Fruit fly (Drosophila melanogaster) whole organism, embryonic: ENCODE results near the gene CG10031.

Experiments used
- CG10543 ChIP-seq: fragments of 200-800 bp; sonication (Bioruptor generic); optimal IDR thresholded peaks from 3 replicates; lab custom pipeline; 2017; ENCODE audit warnings: missing biosample characterization, mild to moderate bottlenecking, missing genetic modification characterization, moderate library complexity
- CG11456 ChIP-seq: fragments of 200-800 bp; sonication (Bioruptor generic); IDR thresholded peaks from 3 replicates; pipeline ENCODE4 v1.3.6; 2022; ENCODE audit warnings: missing biosample characterization, missing genetic modification characterization
- CG13123 ChIP-seq: fragments of 200-800 bp; sonication (Bioruptor generic); optimal IDR thresholded peaks from 2 replicates; lab custom pipeline; 2016; ENCODE audit warnings: missing biosample characterization, missing genetic modification characterization
- CG14050 ChIP-seq: fragments of 200-800 bp; sonication (Bioruptor generic); IDR thresholded peaks from 3 replicates; pipeline ENCODE4 v1.3.6; 2022; ENCODE audit warnings: missing biosample characterization, missing genetic modification characterization
- CG15696 ChIP-seq: fragments of 200-800 bp; sonication (Bioruptor generic); optimal IDR thresholded peaks from 2 replicates; lab custom pipeline; 2019; ENCODE audit warnings: missing biosample characterization, mild to moderate bottlenecking, missing genetic modification characterization, moderate library complexity
- CG17359 ChIP-seq: fragments of 200-800 bp; sonication (Bioruptor generic); optimal IDR thresholded peaks from 3 replicates; lab custom pipeline; 2018; ENCODE audit warnings: missing biosample characterization, mild to moderate bottlenecking, missing genetic modification characterization, moderate library complexity
- CG30020 ChIP-seq: fragments of 200-800 bp; optimal IDR thresholded peaks from 2 replicates; lab custom pipeline; 2019; ENCODE audit warnings: missing biosample characterization, mild to moderate bottlenecking, missing genetic modification characterization, moderate library complexity
- CG33213 ChIP-seq: fragments of 200-800 bp; sonication (Bioruptor generic); optimal IDR thresholded peaks from 3 replicates; lab custom pipeline; 2016; ENCODE audit warnings: missing biosample characterization, missing genetic modification characterization
- CG34224 ChIP-seq: fragments of 200-800 bp; sonication (Bioruptor generic); IDR thresholded peaks from 3 replicates; pipeline ENCODE4 v1.3.6; 2022; ENCODE audit warnings: missing biosample characterization, missing genetic modification characterization; ENCODE audit not compliant: partially characterized antibody
- CG34376 ChIP-seq: fragments of 200-800 bp; sonication (Bioruptor generic); optimal IDR thresholded peaks from 2 replicates; lab custom pipeline; 2018; ENCODE audit warnings: missing biosample characterization, mild to moderate bottlenecking, missing genetic modification characterization
- CG42726 ChIP-seq: fragments of 200-800 bp; sonication (Bioruptor generic); IDR thresholded peaks from 2 replicates; pipeline ENCODE4 v1.3.6; 2022; ENCODE audit warnings: missing biosample characterization, missing genetic modification characterization; ENCODE audit not compliant: partially characterized antibody
- CG4404 ChIP-seq: fragments of 200-800 bp; sonication (Bioruptor generic); IDR thresholded peaks from 2 replicates; pipeline ENCODE4 v1.3.6; 2022; ENCODE audit warnings: missing biosample characterization, missing genetic modification characterization
- CG7357 ChIP-seq: fragments of 200-800 bp; sonication (Bioruptor generic); IDR thresholded peaks from 3 replicates; pipeline ENCODE4 v1.3.6; 2022; ENCODE audit warnings: missing biosample characterization, missing genetic modification characterization
- CG8478 ChIP-seq: fragments of >200 bp; optimal IDR thresholded peaks from 2 replicates; lab custom pipeline; 2018
- CG8765 ChIP-seq: fragments of 200-800 bp; sonication (Bioruptor generic); IDR thresholded peaks from 2 replicates; pipeline ENCODE4 v1.3.6; 2022; ENCODE audit warnings: missing biosample characterization, missing genetic modification characterization
- CG9876 ChIP-seq: fragments of 200-800 bp; sonication (Bioruptor generic); optimal IDR thresholded peaks from 2 replicates; lab custom pipeline; 2016; ENCODE audit warnings: missing biosample characterization, missing genetic modification characterization
- D19B ChIP-seq: fragments of 200-800 bp; sonication (Bioruptor generic); optimal IDR thresholded peaks from 2 replicates; lab custom pipeline; 2017; ENCODE audit warnings: missing biosample characterization, mild to moderate bottlenecking, missing genetic modification characterization
- Ets65A ChIP-seq: fragments of 200-800 bp; sonication (Bioruptor generic); peaks from one replicate; lab custom pipeline; 2016; ENCODE audit warnings: missing biosample characterization, missing genetic modification characterization
- HmgD ChIP-seq: fragments of 200-800 bp; sonication (Bioruptor generic); optimal IDR thresholded peaks from 3 replicates; lab custom pipeline; 2016; ENCODE audit warnings: missing biosample characterization, missing genetic modification characterization
- Hsf ChIP-seq: fragments of 200-800 bp; sonication (Bioruptor generic); optimal IDR thresholded peaks from 3 replicates; lab custom pipeline; 2016; ENCODE audit warnings: missing biosample characterization, missing genetic modification characterization
- Mrtf ChIP-seq: fragments of 200-800 bp; sonication (Bioruptor generic); IDR thresholded peaks from 3 replicates; pipeline ENCODE4 v1.3.6; 2022; ENCODE audit warnings: missing biosample characterization, missing genetic modification characterization
- Pdp1 ChIP-seq, 2 experiments: fragments of 200-800 bp; sonication (Bioruptor generic); optimal IDR thresholded peaks; 3 replicates each; lab custom pipeline; 2016; ENCODE audit warnings: missing biosample characterization in 2 of 2, missing genetic modification characterization in 2 of 2, mild to moderate bottlenecking in 1 of 2, moderate library complexity in 1 of 2
- Poxn ChIP-seq: fragments of 200-800 bp; sonication (Bioruptor generic); IDR thresholded peaks from 2 replicates; pipeline ENCODE4 v1.3.6; 2022; ENCODE audit warnings: missing biosample characterization, missing genetic modification characterization
- az2 ChIP-seq: fragments of 200-800 bp; sonication (Bioruptor generic); optimal IDR thresholded peaks from 3 replicates; lab custom pipeline; 2016; ENCODE audit warnings: missing biosample characterization, missing genetic modification characterization
- cad ChIP-seq: fragments of >200 bp; optimal IDR thresholded peaks from 2 replicates; lab custom pipeline; 2017; ENCODE audit warnings: missing biosample characterization, missing genetic modification characterization
- exex ChIP-seq: fragments of 200-800 bp; sonication (Bioruptor generic); optimal IDR thresholded peaks from 4 replicates; lab custom pipeline; 2018; ENCODE audit warnings: missing biosample characterization, mild to moderate bottlenecking, missing genetic modification characterization, moderate library complexity
- gcm ChIP-seq: fragments of 200-800 bp; sonication (Bioruptor generic); optimal IDR thresholded peaks from 2 replicates; lab custom pipeline; 2019; ENCODE audit warnings: missing biosample characterization, mild to moderate bottlenecking, missing genetic modification characterization, moderate library complexity
- gfzf ChIP-seq: fragments of 200-800 bp; sonication (Bioruptor generic); optimal IDR thresholded peaks from 2 replicates; lab custom pipeline; 2016; ENCODE audit warnings: missing biosample characterization, mild to moderate bottlenecking, missing genetic modification characterization, moderate library complexity
- ind ChIP-seq: fragments of 200-800 bp; sonication (Bioruptor generic); optimal IDR thresholded peaks from 3 replicates; lab custom pipeline; 2016; ENCODE audit warnings: missing biosample characterization, missing genetic modification characterization
- nom ChIP-seq: fragments of 200-800 bp; sonication (Bioruptor generic); optimal IDR thresholded peaks from 2 replicates; lab custom pipeline; 2017; ENCODE audit warnings: missing biosample characterization, missing genetic modification characterization, mild to moderate bottlenecking, moderate library complexity, missing genetic modification reagents
- sug ChIP-seq: fragments of 200-800 bp; optimal IDR thresholded peaks from 2 replicates; lab custom pipeline; 2019; ENCODE audit warnings: missing biosample characterization, mild to moderate bottlenecking, missing genetic modification characterization, moderate library complexity
- tap ChIP-seq: fragments of 200-800 bp; optimal IDR thresholded peaks from 3 replicates; lab custom pipeline; 2019; ENCODE audit warnings: missing biosample characterization, mild to moderate bottlenecking, missing genetic modification characterization, moderate library complexity
- tup ChIP-seq: fragments of 200-800 bp; sonication (Bioruptor generic); optimal IDR thresholded peaks from 2 replicates; lab custom pipeline; 2016; ENCODE audit warnings: missing biosample characterization, mild to moderate bottlenecking, missing genetic modification characterization, moderate library complexity

Gene CG10031

DNA sequence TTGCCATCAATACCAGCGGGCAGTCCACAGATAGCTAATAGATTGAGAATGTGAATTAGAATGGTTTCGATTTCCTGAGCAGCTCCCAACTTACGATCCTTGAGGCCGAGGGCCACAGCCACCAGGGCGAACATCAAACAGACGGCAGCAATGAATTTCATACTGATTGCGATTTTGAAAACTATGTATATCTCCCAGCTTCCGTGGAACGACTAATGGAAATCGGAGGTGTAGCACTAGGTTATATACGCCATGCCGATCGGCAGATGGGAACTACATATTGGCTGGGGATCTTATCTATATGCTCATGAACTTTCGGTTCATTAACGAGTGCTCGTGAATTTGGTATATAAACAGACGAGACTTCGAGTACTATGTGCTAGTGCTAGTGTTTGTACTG, 2.5 kb downstream of the CG10031 start, which contains the start of gene IM33:
TSS of gene IM33 (minus strand) at position 221 of the 400 bp plus-strand sequence.
- TF ChIP-seq Poxn (GFP tag; lab: Robert Waterston, UW) (no peak), Hsf (GFP tag; lab: Kevin White, UChicago) (no peak), CG9876 (GFP tag; lab: Kevin White, UChicago) (no peak), D19B (GFP tag; lab: Kevin White, UChicago) (no peak), CG33213 (GFP tag; lab: Kevin White, UChicago) (no peak), CG34224 (GFP tag; lab: Robert Waterston, UW) (no peak), CG11456 (GFP tag; lab: Robert Waterston, UW) (no peak), Ets65A (GFP tag; lab: Kevin White, UChicago) (no peak), CG7357 (GFP tag; lab: Robert Waterston, UW) (0 out of 3 replicates have a peak, but pooled peaks have one; percentile 9), ind (GFP tag; lab: Kevin White, UChicago) (no peak), CG15696 (tag; lab: Kevin White, UChicago) (no peak), CG8478 (lab: Kevin White, UChicago) (no peak), nom (GFP tag; lab: Kevin White, UChicago) (no peak), HmgD (GFP tag; lab: Kevin White, UChicago) (no peak), CG13123 (GFP tag; lab: Kevin White, UChicago) (no peak), CG34376 (GFP tag; lab: Kevin White, UChicago) (peak; percentile 61), sug (tag; lab: Kevin White, UChicago) (peak; percentile 51), tap (tag; lab: Kevin White, UChicago) (no peak), CG10543 (GFP tag; lab: Kevin White, UChicago) (peak; percentile 11)

DNA sequence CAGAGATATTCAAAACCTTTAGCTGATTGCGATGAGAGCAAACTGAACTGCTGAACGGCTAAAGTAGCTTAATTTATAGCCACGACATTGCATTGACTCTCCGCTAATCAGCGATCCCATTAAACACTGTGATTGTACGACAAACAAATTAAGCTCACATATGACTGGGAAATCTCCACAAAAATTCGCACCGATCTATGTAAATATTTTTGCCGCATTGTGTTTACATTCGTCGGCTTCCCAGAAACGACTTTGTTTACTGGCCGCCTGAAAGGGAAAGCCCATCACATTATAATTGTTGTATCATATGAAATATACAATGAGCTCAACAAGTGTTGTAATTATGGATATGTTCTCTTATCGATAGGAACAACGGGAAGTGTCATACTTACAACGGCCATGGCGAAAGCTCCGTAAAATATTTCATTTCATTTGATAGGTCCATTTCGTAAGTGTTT, 3.5 kb downstream of the CG10031 start, which contains the start of gene CG16713:
TSS of gene CG16713 (minus strand) at position 51 of the 458 bp plus-strand sequence.
- peak; percentile 31 for TF ChIP-seq CG34376 (GFP tag; lab: Kevin White, UChicago)
- no peak for TF ChIP-seq tup (GFP tag; lab: Kevin White, UChicago)
- TF ChIP-seq sug (tag; lab: Kevin White, UChicago), result peak; percentile 25

DNA sequence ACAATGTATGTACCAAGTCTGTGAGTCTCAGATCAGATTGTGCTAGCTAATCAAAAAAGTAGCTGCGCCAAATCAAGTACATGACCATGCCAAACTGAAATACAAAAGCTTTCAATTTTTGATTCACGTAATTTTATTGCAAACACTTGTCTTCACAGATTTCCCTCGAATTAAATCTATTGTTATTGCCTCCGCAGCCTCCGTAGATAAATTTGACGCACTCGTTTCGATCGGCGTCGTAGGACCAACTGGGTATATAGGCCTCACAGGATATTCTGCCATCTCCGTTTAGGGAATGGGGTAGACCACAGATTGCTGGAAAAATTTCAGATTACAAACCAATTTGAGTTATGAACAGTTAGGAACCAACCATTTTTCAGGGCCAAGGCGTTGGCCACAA, 4.0 kb downstream of the CG10031 start, which contains the start of gene CG43165:
TSS of gene CG43165 (minus strand) at position 101 of the 400 bp plus-strand sequence.
- TF ChIP-seq gcm, result no peak
- TF ChIP-seq cad (GFP tag; lab: Kevin White, UChicago), result no peak
- no peak for TF ChIP-seq CG17359
- TF ChIP-seq Mrtf (GFP tag; lab: Robert Waterston, UW), result no peak
- TF ChIP-seq CG8765 (GFP tag; lab: Robert Waterston, UW), result peak; percentile 22; the same call in 1 of the 2 replicates
- TF ChIP-seq CG14050 (GFP tag; lab: Robert Waterston, UW), result no peak
- TF ChIP-seq CG4404 (GFP tag; lab: Robert Waterston, UW), result no peak
- TF ChIP-seq Pdp1 (GFP tag; optimal IDR thresholded peaks at IDR 0.05; lab: Kevin White, UChicago), result peak in 1 of 2 experiments; percentile 12

DNA sequence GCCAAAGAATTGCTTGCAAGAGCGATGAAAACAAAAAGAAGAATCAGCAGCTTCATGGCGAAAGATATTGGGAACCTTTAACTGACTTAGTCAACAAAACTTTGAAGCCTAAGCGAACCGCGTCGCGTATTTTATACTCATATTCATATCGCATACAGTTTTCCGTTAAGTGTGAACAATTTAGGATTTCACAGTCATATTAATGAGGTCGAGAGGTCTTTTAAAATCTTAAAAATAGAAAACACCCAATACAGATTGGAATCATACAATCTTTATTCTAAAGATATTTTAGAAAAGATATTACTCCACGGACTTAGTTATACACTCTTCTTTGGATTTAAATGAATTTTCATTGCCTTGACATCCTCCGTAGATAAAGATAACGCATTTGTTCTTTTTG, 5.1 kb downstream of the CG10031 start, which contains the start of gene Acp24A4:
TSS of gene Acp24A4 (minus strand) at position 101 of the 400 bp plus-strand sequence.
- TF ChIP-seq CG30020 (tag; lab: Kevin White, UChicago) (no peak), exex (tag; lab: Kevin White, UChicago) (no peak), CG42726 (no peak), gfzf (no peak)

DNA sequence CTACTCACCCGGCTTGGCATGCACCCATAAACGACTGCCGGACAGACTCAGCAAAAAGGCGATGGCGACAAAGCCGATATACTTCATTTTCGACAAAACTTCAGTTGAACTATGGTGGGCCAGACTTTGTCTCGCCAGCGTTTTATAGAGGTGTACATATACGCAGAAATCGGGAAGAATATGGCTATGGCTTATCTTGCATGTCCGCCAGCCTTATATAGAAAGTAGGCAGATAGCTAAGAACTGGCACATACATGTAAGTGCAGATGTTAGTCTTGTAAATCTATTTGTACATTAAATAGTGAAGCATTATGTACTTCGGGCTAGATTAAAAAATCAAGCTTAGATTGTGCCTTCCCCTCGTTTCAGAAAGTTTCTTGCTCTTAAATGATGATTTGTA, 5.8 kb downstream of the CG10031 start, which contains the start of gene CG3513:
TSS of gene CG3513 (minus strand) at position 101 of the 400 bp plus-strand sequence.
- TF ChIP-seq az2 (GFP tag; lab: Kevin White, UChicago), result no peak
- TF ChIP-seq, all 482 proteins: peak for 0
